Worm (Caenorhabditis elegans) whole organism, mixed stage, embryonic: Measurements from ENCODE around the gene F54C8.7.

ENCODE experiments used
- ceh-39 ChIP-seq: fragments of 150-350 bp; optimal IDR thresholded peaks from 2 replicates; lab custom pipeline; 2014; ENCODE audit warnings: missing biosample characterization, missing genetic modification characterization
- lsy-2 ChIP-seq: fragments of 150-350 bp; optimal IDR thresholded peaks from 2 replicates; lab custom pipeline; 2014; ENCODE audit warnings: missing biosample characterization, missing genetic modification characterization
- pha-4 ChIP-seq: fragments of 150-350 bp; optimal IDR thresholded peaks from 2 replicates; lab custom pipeline; 2018; ENCODE audit warnings: missing biosample characterization, missing genetic modification reagents, missing genetic modification characterization
- snpc-4 ChIP-seq: fragments of 150-350 bp; optimal IDR thresholded peaks from 2 replicates; lab custom pipeline; 2014; ENCODE audit warnings: missing biosample characterization, missing genetic modification characterization

DNA sequence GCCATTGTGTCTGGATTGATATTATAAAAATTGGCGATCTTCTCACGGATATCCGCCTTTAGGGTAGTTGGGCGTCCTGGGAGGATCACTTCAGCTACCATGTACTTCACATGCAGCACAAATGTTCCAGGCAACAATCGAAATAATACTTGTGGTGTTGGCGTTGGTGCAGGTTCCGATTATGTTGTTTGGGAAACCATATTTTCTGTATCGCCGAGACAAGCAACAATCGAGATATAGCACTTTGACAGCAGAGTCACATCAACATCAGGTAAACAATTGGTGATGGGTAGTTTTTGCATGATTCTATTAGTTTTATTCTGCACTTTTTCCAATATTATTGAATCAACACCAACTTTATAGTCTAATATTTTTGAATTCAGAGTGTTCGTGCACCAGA lies 40.5 kb downstream of the F54C8.7 start, which contains the start of gene T26G10.3:
- TF ChIP-seq pha-4 (tag; lab: Kevin White, UChicago) (no peak), ceh-39 (tag; lab: Kevin White, UChicago) (no peak), snpc-4 (tag; lab: Kevin White, UChicago) (no peak), lsy-2 (no peak)
